Worm (Caenorhabditis elegans) whole organism, late embryonic: ENCODE data around the gene smc-5.

Source experiments
- C08G9.2 ChIP-seq: sonication (generic microtip); optimal IDR thresholded peaks from 2 replicates; lab custom pipeline; 2016; ENCODE audit warnings: mild to moderate bottlenecking, missing genetic modification characterization, moderate library complexity, missing compliant biosample characterization
- Y22D7AL.16 ChIP-seq: sonication (generic microtip); optimal IDR thresholded peaks from 2 replicates; lab custom pipeline; 2016; ENCODE audit warnings: missing genetic modification characterization, missing compliant biosample characterization
- ama-1 ChIP-seq: fragments of 150-350 bp; optimal IDR thresholded peaks from 2 replicates; lab custom pipeline; 2014
- ceh-19 ChIP-seq: fragments of 200-800 bp; sonication (Bioruptor generic); optimal IDR thresholded peaks from 2 replicates; lab custom pipeline; 2018; ENCODE audit warnings: mild to moderate bottlenecking, missing genetic modification characterization, missing compliant biosample characterization
- ceh-30 ChIP-seq: fragments of 150-350 bp; optimal IDR thresholded peaks from 2 replicates; lab custom pipeline; 2014; ENCODE audit warnings: missing biosample characterization, missing genetic modification characterization
- ceh-34 ChIP-seq: sonication (generic microtip); optimal IDR thresholded peaks from 2 replicates; lab custom pipeline; 2016; ENCODE audit warnings: mild to moderate bottlenecking, missing genetic modification characterization, missing compliant biosample characterization
- ceh-48 ChIP-seq: sonication (generic microtip); optimal IDR thresholded peaks from 2 replicates; lab custom pipeline; 2016; ENCODE audit warnings: missing genetic modification characterization, inconsistent platforms, missing compliant biosample characterization
- ceh-9 ChIP-seq: sonication (generic microtip); optimal IDR thresholded peaks from 2 replicates; lab custom pipeline; 2016; ENCODE audit warnings: mild to moderate bottlenecking, missing genetic modification characterization, inconsistent platforms, missing compliant biosample characterization
- che-1 ChIP-seq: sonication (generic microtip); optimal IDR thresholded peaks from 2 replicates; lab custom pipeline; 2016; ENCODE audit warnings: mild to moderate bottlenecking, missing genetic modification characterization, missing compliant biosample characterization
- elt-2 ChIP-seq: sonication (generic microtip); optimal IDR thresholded peaks from 2 replicates; lab custom pipeline; 2016; ENCODE audit warnings: missing genetic modification reagents, missing genetic modification characterization, missing compliant biosample characterization
- elt-4 ChIP-seq: sonication (generic microtip); optimal IDR thresholded peaks from 2 replicates; lab custom pipeline; 2016; ENCODE audit warnings: missing genetic modification characterization, missing compliant biosample characterization
- ets-4 ChIP-seq: sonication (generic microtip); optimal IDR thresholded peaks from 2 replicates; lab custom pipeline; 2016; ENCODE audit warnings: missing genetic modification characterization, missing compliant biosample characterization
- eyg-1 ChIP-seq: sonication (generic microtip); optimal IDR thresholded peaks from 2 replicates; lab custom pipeline; 2016; ENCODE audit warnings: missing genotype, missing genetic modification characterization, missing compliant biosample characterization
- fkh-10 ChIP-seq: fragments of 150-350 bp; optimal IDR thresholded peaks from 2 replicates; lab custom pipeline; 2014; ENCODE audit warnings: missing biosample characterization, missing genetic modification reagents, missing genetic modification characterization
- fkh-6 ChIP-seq: sonication (generic microtip); optimal IDR thresholded peaks from 2 replicates; lab custom pipeline; 2016; ENCODE audit warnings: missing genetic modification characterization, missing compliant biosample characterization
- gmeb-2 ChIP-seq: sonication (generic microtip); optimal IDR thresholded peaks from 2 replicates; lab custom pipeline; 2016; ENCODE audit warnings: missing genetic modification characterization, inconsistent platforms, missing compliant biosample characterization
- hlh-13 ChIP-seq: fragments of 200-800 bp; sonication (Bioruptor generic); optimal IDR thresholded peaks from 2 replicates; lab custom pipeline; 2018; ENCODE audit warnings: mild to moderate bottlenecking, missing genetic modification characterization, missing compliant biosample characterization
- hlh-15 ChIP-seq: sonication (generic microtip); optimal IDR thresholded peaks from 2 replicates; lab custom pipeline; 2016; ENCODE audit warnings: missing genetic modification characterization, missing compliant biosample characterization
- hlh-30 ChIP-seq: sonication (generic microtip); optimal IDR thresholded peaks from 2 replicates; lab custom pipeline; 2017; ENCODE audit warnings: antibody characterized with exemption, missing genetic modification characterization, missing compliant biosample characterization; ENCODE audit not compliant: insufficient read depth
- hlh-6 ChIP-seq: sonication (generic microtip); optimal IDR thresholded peaks from 2 replicates; lab custom pipeline; 2016; ENCODE audit warnings: missing genotype, missing genetic modification characterization, missing compliant biosample characterization
- hlh-8 ChIP-seq: sonication (generic microtip); optimal IDR thresholded peaks from 2 replicates; lab custom pipeline; 2016; ENCODE audit warnings: missing genotype, missing genetic modification characterization, missing compliant biosample characterization
- madf-2 ChIP-seq: sonication (generic microtip); optimal IDR thresholded peaks from 2 replicates; lab custom pipeline; 2017; ENCODE audit warnings: missing genetic modification characterization, missing compliant biosample characterization
- mec-3 ChIP-seq: sonication (generic microtip); optimal IDR thresholded peaks from 2 replicates; lab custom pipeline; 2016; ENCODE audit warnings: borderline replicate concordance, missing genetic modification characterization, missing compliant biosample characterization
- nfya-1 ChIP-seq: sonication (generic microtip); optimal IDR thresholded peaks from 2 replicates; lab custom pipeline; 2017; ENCODE audit warnings: missing genetic modification characterization, mild to moderate bottlenecking, missing compliant biosample characterization, antibody characterized with exemption, moderate library complexity
- nhr-232 ChIP-seq: sonication (generic microtip); optimal IDR thresholded peaks from 2 replicates; lab custom pipeline; 2016; ENCODE audit warnings: missing genetic modification characterization, missing compliant biosample characterization
- odd-2 ChIP-seq: sonication (generic microtip); optimal IDR thresholded peaks from 2 replicates; lab custom pipeline; 2017; ENCODE audit warnings: antibody characterized with exemption, mild to moderate bottlenecking, missing genetic modification characterization, missing compliant biosample characterization
- pag-3 ChIP-seq: sonication (generic microtip); optimal IDR thresholded peaks from 2 replicates; lab custom pipeline; 2016; ENCODE audit warnings: missing compliant biosample characterization, missing genetic modification characterization, borderline replicate concordance
- pat-9 ChIP-seq: fragments of 200-800 bp; sonication (Bioruptor generic); optimal IDR thresholded peaks from 2 replicates; lab custom pipeline; 2018; ENCODE audit warnings: mild to moderate bottlenecking, missing genetic modification characterization, moderate library complexity, missing compliant biosample characterization
- pax-1 ChIP-seq: fragments of 150-350 bp; optimal IDR thresholded peaks from 2 replicates; lab custom pipeline; 2014; ENCODE audit warnings: missing biosample characterization, missing genetic modification characterization
- pha-4 ChIP-seq: fragments of 150-350 bp; optimal IDR thresholded peaks from 2 replicates; lab custom pipeline; 2018; ENCODE audit warnings: missing biosample characterization, missing genetic modification reagents, missing genetic modification characterization
- pros-1 ChIP-seq: fragments of 150-350 bp; optimal IDR thresholded peaks from 2 replicates; lab custom pipeline; 2014; ENCODE audit warnings: missing biosample characterization, missing genetic modification reagents, missing genetic modification characterization
- sox-2 ChIP-seq: fragments of 200-800 bp; sonication (Bioruptor generic); IDR thresholded peaks from 2 replicates; pipeline ENCODE4 v1.3.6; 2022; ENCODE audit warnings: missing genetic modification reagents, missing genetic modification characterization, missing compliant biosample characterization
- syd-9 ChIP-seq: sonication (generic microtip); optimal IDR thresholded peaks from 2 replicates; lab custom pipeline; 2016; ENCODE audit warnings: mild to moderate bottlenecking, missing genetic modification characterization, moderate library complexity, missing compliant biosample characterization
- tbx-2 ChIP-seq: sonication (generic microtip); optimal IDR thresholded peaks from 2 replicates; lab custom pipeline; 2016; ENCODE audit warnings: missing genetic modification characterization, missing compliant biosample characterization
- tbx-7 ChIP-seq: sonication (generic microtip); optimal IDR thresholded peaks from 2 replicates; lab custom pipeline; 2016; ENCODE audit warnings: missing genotype, missing genetic modification characterization, missing compliant biosample characterization
- ttx-3 ChIP-seq: sonication (generic microtip); optimal IDR thresholded peaks from 2 replicates; lab custom pipeline; 2016; ENCODE audit warnings: missing genetic modification reagents, missing genetic modification characterization, missing compliant biosample characterization
- unc-3 ChIP-seq, 2 experiments: fragments of 200-800 bp in 1 of 2; sonication (Bioruptor generic) in 1 of 2; sonication (generic microtip) in 1 of 2; conservative IDR thresholded peaks in 1 of 2; optimal IDR thresholded peaks in 1 of 2; 2 replicates each; pipeline versions ENCODE4 v1.3.6 to Lab custom; 2016 to 2022; ENCODE audit warnings: missing compliant biosample characterization in 2 of 2, missing genetic modification characterization in 2 of 2, missing genetic modification reagents in 1 of 2
- unc-42 ChIP-seq: sonication (generic microtip); optimal IDR thresholded peaks from 2 replicates; lab custom pipeline; 2016; ENCODE audit warnings: missing genotype, missing genetic modification characterization, missing compliant biosample characterization
- unc-55 ChIP-seq: sonication (generic microtip); optimal IDR thresholded peaks from 2 replicates; lab custom pipeline; 2017; ENCODE audit warnings: missing biosample characterization, missing genetic modification reagents, missing genetic modification characterization
- unc-86 ChIP-seq: sonication (generic microtip); optimal IDR thresholded peaks from 2 replicates; lab custom pipeline; 2016; ENCODE audit warnings: missing genetic modification characterization, missing compliant biosample characterization

The smc-5 gene

ce11 chrII:5069525-5069924 lies 7.6 kb downstream of the smc-5 start, which contains the start of gene idpb-2:
idpb-2 (minus strand) TSS chrII:5069625.
- TF ChIP-seq ttx-3 (no peak), hlh-6 (tag; lab: Kevin White, UChicago) (no peak), eyg-1 (no peak), hlh-8 (tag; lab: Kevin White, UChicago) (no peak), ceh-30 (tag; lab: Kevin White, UChicago) (no peak), tbx-7 (no peak), ama-1 (lab: Kevin White, UChicago) (no peak), odd-2 (tag; lab: Kevin White, UChicago) (no peak), hlh-13 (GFP tag; lab: Kevin White, UChicago) (no peak), hlh-15 (tag; lab: Kevin White, UChicago) (no peak), gmeb-2 (tag; lab: Kevin White, UChicago) (no peak), ceh-34 (tag; lab: Kevin White, UChicago) (no peak)

DNA sequence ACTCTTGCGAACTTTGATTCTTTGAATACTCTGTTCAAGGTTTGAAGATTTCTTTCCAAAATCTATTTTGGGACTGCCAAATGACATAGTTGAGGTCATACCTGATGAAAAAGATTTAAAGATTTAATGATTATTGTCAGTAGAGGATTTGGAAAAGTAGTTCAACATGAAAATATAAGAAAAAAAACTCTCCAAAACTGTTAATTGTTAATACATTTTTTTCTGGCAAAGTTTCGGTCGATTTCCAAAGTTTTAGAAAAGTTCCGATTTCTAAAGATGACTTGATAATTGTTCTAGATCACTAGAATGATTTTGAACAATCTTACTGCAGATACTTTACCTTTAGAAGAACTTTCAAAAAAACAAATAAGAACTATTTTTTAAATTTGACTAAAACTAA lies 9.3 kb downstream of the smc-5 start, which contains the start of gene C27A2.7:
TSS of gene C27A2.7 (minus strand) at position 101 of the 400 bp plus-strand sequence.
- TF ChIP-seq fkh-6 (tag; lab: Kevin White, UChicago) (no peak), hlh-13 (GFP tag; lab: Kevin White, UChicago) (no peak), che-1 (tag; lab: Kevin White, UChicago) (no peak), sox-2 (GFP tag; lab: Robert Waterston, UW) (no peak), pat-9 (no peak), pros-1 (tag; lab: Kevin White, UChicago) (no peak), ceh-19 (GFP tag; lab: Kevin White, UChicago) (no peak), eyg-1 (no peak), elt-2 (tag; lab: Kevin White, UChicago) (no peak)

- TF ChIP-seq pax-1 (peak; percentile 86), ceh-48 (tag; lab: Kevin White, UChicago) (peak; percentile 25), hlh-15 (tag; lab: Kevin White, UChicago) (no peak), unc-42 (tag; lab: Kevin White, UChicago) (peak; percentile 65), unc-55 (GFP tag; lab: Kevin White, UChicago) (peak; percentile 41), Y22D7AL.16 (tag; lab: Kevin White, UChicago) (no peak), che-1 (tag; lab: Kevin White, UChicago) (no peak), pros-1 (tag; lab: Kevin White, UChicago) (no peak), hlh-30 (tag; lab: Kevin White, UChicago) (peak; percentile 52), unc-86 (tag; lab: Kevin White, UChicago) (no peak), tbx-2 (tag; lab: Kevin White, UChicago) (peak; percentile 32), nfya-1 (peak; percentile 39)
These were observed 19.4 kb downstream of the smc-5 start, which contains the start of gene dsh-2 for ce11 chrII:5081124-5081913. dsh-2 (minus strand) TSS chrII:5081174.

- TF ChIP-seq ets-4, result no peak
- no peak for TF ChIP-seq syd-9
- no peak for TF ChIP-seq che-1 (tag; lab: Kevin White, UChicago)
- TF ChIP-seq mec-3, result no peak
- no peak for TF ChIP-seq ceh-30 (tag; lab: Kevin White, UChicago)
- no peak for TF ChIP-seq ama-1 (lab: Kevin White, UChicago)
- no peak for TF ChIP-seq pha-4 (tag; lab: Kevin White, UChicago)
- no peak for TF ChIP-seq unc-3 (GFP tag; conservative IDR thresholded peaks at IDR 0.05; lab: Robert Waterston, UW)
- TF ChIP-seq unc-3 (tag; optimal IDR thresholded peaks at IDR 0.05; lab: Kevin White, UChicago), result no peak
- TF ChIP-seq ceh-9 (tag; lab: Kevin White, UChicago), result no peak
- TF ChIP-seq nhr-232 (tag; lab: Kevin White, UChicago), result no peak
- TF ChIP-seq gmeb-2 (tag; lab: Kevin White, UChicago), result no peak
- no peak for TF ChIP-seq fkh-10 (GFP tag; lab: Kevin White, UChicago)
- TF ChIP-seq pat-9, result no peak
- no peak for TF ChIP-seq tbx-7
- no peak for TF ChIP-seq elt-4 (tag; lab: Kevin White, UChicago)
- TF ChIP-seq C08G9.2, result no peak
- no peak for TF ChIP-seq ttx-3
- TF ChIP-seq pag-3 (tag; lab: Kevin White, UChicago), result no peak
- TF ChIP-seq madf-2, result no peak
- TF ChIP-seq, all 69 proteins: peak for 0
These were observed 21.4 kb downstream of the smc-5 start, which contains the start of gene C04G6.4 for ce11 chrII:5083341-5083740. C04G6.4 (minus strand) TSS chrII:5083441.
